Worm (Caenorhabditis elegans) whole organism, late embryonic: ENCODE data around the gene cct-2.

ENCODE experiments used
- F13H6.1 ChIP-seq: sonication (generic microtip); optimal IDR thresholded peaks from 2 replicates; lab custom pipeline; 2016; ENCODE audit warnings: missing genetic modification characterization, missing compliant biosample characterization
- ama-1 ChIP-seq: fragments of 150-350 bp; optimal IDR thresholded peaks from 2 replicates; lab custom pipeline; 2014
- ceh-6 ChIP-seq: fragments of 200-800 bp; sonication (Bioruptor generic); optimal IDR thresholded peaks from 2 replicates; lab custom pipeline; 2018; ENCODE audit warnings: mild to moderate bottlenecking, missing genetic modification characterization, missing compliant biosample characterization
- ceh-9 ChIP-seq: sonication (generic microtip); optimal IDR thresholded peaks from 2 replicates; lab custom pipeline; 2016; ENCODE audit warnings: mild to moderate bottlenecking, missing genetic modification characterization, inconsistent platforms, missing compliant biosample characterization
- che-1 ChIP-seq: sonication (generic microtip); optimal IDR thresholded peaks from 2 replicates; lab custom pipeline; 2016; ENCODE audit warnings: mild to moderate bottlenecking, missing genetic modification characterization, missing compliant biosample characterization
- ets-4 ChIP-seq: sonication (generic microtip); optimal IDR thresholded peaks from 2 replicates; lab custom pipeline; 2016; ENCODE audit warnings: missing genetic modification characterization, missing compliant biosample characterization
- mec-3 ChIP-seq: sonication (generic microtip); optimal IDR thresholded peaks from 2 replicates; lab custom pipeline; 2016; ENCODE audit warnings: borderline replicate concordance, missing genetic modification characterization, missing compliant biosample characterization
- nfya-1 ChIP-seq: sonication (generic microtip); optimal IDR thresholded peaks from 2 replicates; lab custom pipeline; 2017; ENCODE audit warnings: missing genetic modification characterization, mild to moderate bottlenecking, missing compliant biosample characterization, antibody characterized with exemption, moderate library complexity
- pqm-1 ChIP-seq: sonication (generic microtip); optimal IDR thresholded peaks from 2 replicates; lab custom pipeline; 2016; ENCODE audit warnings: missing genetic modification characterization, missing compliant biosample characterization
- sdc-2 ChIP-seq: sonication (generic microtip); optimal IDR thresholded peaks from 2 replicates; lab custom pipeline; 2016; ENCODE audit warnings: missing genotype, missing genetic modification characterization, missing compliant biosample characterization
- sox-4 ChIP-seq: sonication (generic microtip); optimal IDR thresholded peaks from 2 replicates; lab custom pipeline; 2017; ENCODE audit warnings: mild to moderate bottlenecking, missing genetic modification characterization, inconsistent platforms, missing compliant biosample characterization
- tbx-2 ChIP-seq: sonication (generic microtip); optimal IDR thresholded peaks from 2 replicates; lab custom pipeline; 2016; ENCODE audit warnings: missing genetic modification characterization, missing compliant biosample characterization
- unc-55 ChIP-seq: sonication (generic microtip); optimal IDR thresholded peaks from 2 replicates; lab custom pipeline; 2017; ENCODE audit warnings: missing biosample characterization, missing genetic modification reagents, missing genetic modification characterization
- ztf-16 ChIP-seq: sonication (generic microtip); optimal IDR thresholded peaks from 2 replicates; lab custom pipeline; 2017; ENCODE audit warnings: missing genetic modification characterization, missing compliant biosample characterization

- TF ChIP-seq ets-4 (tag; lab: Kevin White, UChicago) (no peak), tbx-2 (no peak), pqm-1 (tag; lab: Kevin White, UChicago) (no peak), ceh-9 (tag; lab: Kevin White, UChicago) (no peak), nfya-1 (no peak), ceh-6 (no peak), mec-3 (tag; lab: Kevin White, UChicago) (no peak), ama-1 (lab: Kevin White, UChicago) (no peak), unc-55 (GFP tag; lab: Kevin White, UChicago) (no peak), che-1 (tag; lab: Kevin White, UChicago) (no peak), ztf-16 (tag; lab: Kevin White, UChicago) (no peak), sdc-2 (tag; lab: Kevin White, UChicago) (no peak), F13H6.1 (tag; lab: Kevin White, UChicago) (no peak), sox-4 (tag; lab: Kevin White, UChicago) (no peak)
Observed at ce11 chrII:8960414-8960813, 32.9 kb downstream of the cct-2 start, which contains the start of gene cal-2.
